Worm (Caenorhabditis elegans) whole organism, L4 larva: Measurements from ENCODE around the gene ghi-1.

Experiments
- D1046.2 ChIP-seq: fragments of 200-800 bp; sonication (Bioruptor generic); IDR thresholded peaks from 2 replicates; pipeline ENCODE4 v1.3.6; 2022; ENCODE audit warnings: missing genetic modification characterization, missing compliant biosample characterization
- F10B5.3 ChIP-seq: sonication (generic microtip); optimal IDR thresholded peaks from 2 replicates; lab custom pipeline; 2016; ENCODE audit warnings: mild to moderate bottlenecking, missing genetic modification characterization, missing compliant biosample characterization
- F26F4.8 ChIP-seq: fragments of 200-800 bp; sonication (Bioruptor generic); conservative IDR thresholded peaks from 2 replicates; pipeline ENCODE4 v1.3.6; 2022; ENCODE audit warnings: missing genetic modification characterization, missing compliant biosample characterization
- F37D6.2 ChIP-seq: sonication (generic microtip); optimal IDR thresholded peaks from 2 replicates; lab custom pipeline; 2016; ENCODE audit warnings: mild to moderate bottlenecking, missing genetic modification characterization, missing compliant biosample characterization
- R02D3.7 ChIP-seq: fragments of 150-350 bp; sonication (generic microtip); optimal IDR thresholded peaks from 3 replicates; lab custom pipeline; 2014; ENCODE audit warnings: missing biosample characterization, missing genetic modification characterization
- Y105C5A.15 ChIP-seq: fragments of 200-800 bp; sonication (Bioruptor generic); IDR thresholded peaks from 2 replicates; pipeline ENCODE4 v1.3.6; 2022; ENCODE audit warnings: missing genetic modification characterization, missing compliant biosample characterization
- Y5F2A.4 ChIP-seq: fragments of 200-800 bp; sonication (Bioruptor generic); optimal IDR thresholded peaks from 2 replicates; lab custom pipeline; 2018; ENCODE audit warnings: mild to moderate bottlenecking, missing genetic modification characterization, missing compliant biosample characterization
- aly-2 ChIP-seq: sonication (generic microtip); optimal IDR thresholded peaks from 2 replicates; lab custom pipeline; 2018; ENCODE audit warnings: missing biosample characterization, missing genetic modification characterization
- ama-1 ChIP-seq: fragments of 150-350 bp; optimal IDR thresholded peaks from 2 replicates; lab custom pipeline; 2014; ENCODE audit warnings: inconsistent platforms, mixed read lengths
- arid-1 ChIP-seq: fragments of 200-800 bp; sonication (Bioruptor generic); conservative IDR thresholded peaks from 2 replicates; pipeline ENCODE4 v1.3.6; 2022; ENCODE audit warnings: missing genetic modification reagents, missing genetic modification characterization, missing compliant biosample characterization
- ceh-28 ChIP-seq: fragments of 150-350 bp; optimal IDR thresholded peaks from 2 replicates; lab custom pipeline; 2014; ENCODE audit warnings: missing biosample characterization, missing genetic modification reagents, missing genetic modification characterization
- ceh-44 ChIP-seq: fragments of 200-800 bp; sonication (Bioruptor generic); IDR thresholded peaks from 2 replicates; pipeline ENCODE4 v1.3.6; 2022; ENCODE audit warnings: missing genetic modification reagents, missing genetic modification characterization, missing compliant biosample characterization
- ceh-62 ChIP-seq: sonication (generic microtip); optimal IDR thresholded peaks from 2 replicates; lab custom pipeline; 2017; ENCODE audit warnings: missing biosample characterization, missing genetic modification characterization
- ceh-82 ChIP-seq: sonication (generic microtip); optimal IDR thresholded peaks from 2 replicates; lab custom pipeline; 2017; ENCODE audit warnings: missing biosample characterization, missing genetic modification characterization
- cey-2 ChIP-seq: sonication (generic microtip); optimal IDR thresholded peaks from 3 replicates; lab custom pipeline; 2017; ENCODE audit warnings: missing genetic modification characterization, mild to moderate bottlenecking, missing compliant biosample characterization, antibody characterized with exemption, borderline replicate concordance; ENCODE audit not compliant: insufficient read depth
- ctbp-1 ChIP-seq: fragments of 200-800 bp; sonication (Bioruptor generic); IDR thresholded peaks from 2 replicates; pipeline ENCODE4 v1.3.6; 2022; ENCODE audit warnings: missing genetic modification reagents, missing genetic modification characterization, missing compliant biosample characterization
- dmd-8 ChIP-seq: fragments of 200-800 bp; sonication (Bioruptor generic); IDR thresholded peaks from 2 replicates; pipeline ENCODE4 v1.3.6; 2022; ENCODE audit warnings: missing genetic modification characterization, missing compliant biosample characterization
- dpl-1 ChIP-seq: fragments of 150-350 bp; optimal IDR thresholded peaks from 2 replicates; lab custom pipeline; 2014; ENCODE audit warnings: missing biosample characterization, missing genetic modification reagents, missing genetic modification characterization
- dve-1 ChIP-seq: sonication (generic microtip); optimal IDR thresholded peaks from 2 replicates; lab custom pipeline; 2017; ENCODE audit warnings: antibody characterized with exemption, mild to moderate bottlenecking, missing genetic modification characterization, missing compliant biosample characterization; ENCODE audit not compliant: insufficient read depth
- egl-43 ChIP-seq: fragments of 200-800 bp; sonication (Bioruptor generic); IDR thresholded peaks from 2 replicates; pipeline ENCODE4 v1.3.6; 2022; ENCODE audit warnings: missing genetic modification reagents, missing genetic modification characterization, missing compliant biosample characterization
- fos-1 ChIP-seq: fragments of 150-350 bp; optimal IDR thresholded peaks from 2 replicates; lab custom pipeline; 2014; ENCODE audit warnings: missing biosample characterization, missing genetic modification characterization
- hif-1 ChIP-seq, 2 experiments: sonication (generic microtip); optimal IDR thresholded peaks; 2 replicates each; lab custom pipeline; 2016 to 2017; ENCODE audit warnings: missing compliant biosample characterization in 2 of 2, missing genetic modification characterization in 2 of 2, missing genetic modification reagents in 2 of 2, missing genotype in 2 of 2, mild to moderate bottlenecking in 1 of 2
- hlh-11 ChIP-seq: fragments of 200-800 bp; sonication (Bioruptor generic); optimal IDR thresholded peaks from 2 replicates; lab custom pipeline; 2018; ENCODE audit warnings: mild to moderate bottlenecking, missing genetic modification characterization, missing compliant biosample characterization
- hlh-30 ChIP-seq: sonication (generic microtip); optimal IDR thresholded peaks from 2 replicates; lab custom pipeline; 2017; ENCODE audit warnings: antibody characterized with exemption, mild to moderate bottlenecking, missing genetic modification characterization, missing compliant biosample characterization; ENCODE audit not compliant: insufficient read depth
- jun-1 ChIP-seq: fragments of 150-350 bp; optimal IDR thresholded peaks from 2 replicates; lab custom pipeline; 2014; ENCODE audit warnings: missing biosample characterization, missing genetic modification reagents, missing genetic modification characterization
- lin-15B ChIP-seq: fragments of 150-350 bp; sonication (generic microtip); optimal IDR thresholded peaks from 3 replicates; lab custom pipeline; 2014; ENCODE audit warnings: missing biosample characterization, missing genetic modification characterization
- lir-3 ChIP-seq: sonication (generic microtip); optimal IDR thresholded peaks from 2 replicates; lab custom pipeline; 2016; ENCODE audit warnings: mild to moderate bottlenecking, missing genetic modification characterization, missing compliant biosample characterization
- madf-5 ChIP-seq, 2 experiments: fragments of 200-800 bp; sonication (Bioruptor generic); IDR thresholded peaks; 2 replicates each; pipeline ENCODE4 v1.3.6; 2022; ENCODE audit warnings: missing compliant biosample characterization in 2 of 2, missing genetic modification characterization in 2 of 2
- madf-9 ChIP-seq: fragments of 200-800 bp; sonication (Bioruptor generic); conservative IDR thresholded peaks from 2 replicates; pipeline ENCODE4 v1.3.6; 2022; ENCODE audit warnings: missing genetic modification reagents, missing genetic modification characterization, missing compliant biosample characterization
- mep-1 ChIP-seq: fragments of 150-350 bp; sonication (generic microtip); optimal IDR thresholded peaks from 3 replicates; lab custom pipeline; 2014; ENCODE audit warnings: missing biosample characterization, missing genetic modification characterization
- mxl-3 ChIP-seq: fragments of 200-800 bp; sonication (Bioruptor generic); optimal IDR thresholded peaks from 2 replicates; lab custom pipeline; 2018; ENCODE audit warnings: mild to moderate bottlenecking, missing genetic modification characterization, missing compliant biosample characterization
- nhr-11 ChIP-seq: fragments of 150-350 bp; optimal IDR thresholded peaks from 2 replicates; lab custom pipeline; 2014; ENCODE audit warnings: missing biosample characterization, missing genetic modification characterization
- nhr-25 ChIP-seq: sonication (generic microtip); optimal IDR thresholded peaks from 2 replicates; lab custom pipeline; 2017; ENCODE audit warnings: missing genetic modification characterization, mild to moderate bottlenecking, missing compliant biosample characterization, antibody characterized with exemption, moderate library complexity, borderline replicate concordance; ENCODE audit not compliant: insufficient read depth
- nhr-28 ChIP-seq: fragments of 150-350 bp; optimal IDR thresholded peaks from 2 replicates; lab custom pipeline; 2014; ENCODE audit warnings: missing biosample characterization, missing genetic modification characterization
- nhr-76 ChIP-seq: fragments of 150-350 bp; optimal IDR thresholded peaks from 2 replicates; lab custom pipeline; 2014; ENCODE audit warnings: missing biosample characterization, missing genetic modification characterization
- nhr-77 ChIP-seq: fragments of 150-350 bp; optimal IDR thresholded peaks from 2 replicates; lab custom pipeline; 2014; ENCODE audit warnings: missing biosample characterization, missing genetic modification characterization
- pha-4 ChIP-seq, 2 experiments: fragments of 150-350 bp in 1 of 2; fragments of 200-800 bp in 1 of 2; sonication (Bioruptor generic) in 1 of 2; IDR thresholded peaks in 1 of 2; optimal IDR thresholded peaks in 1 of 2; 2 replicates each; pipeline versions ENCODE4 v1.3.6 to Lab custom; 2014 to 2022; ENCODE audit warnings: missing genetic modification characterization in 2 of 2, missing genetic modification reagents in 2 of 2, missing biosample characterization in 1 of 2, missing compliant biosample characterization in 1 of 2
- pqm-1 ChIP-seq: sonication (generic microtip); optimal IDR thresholded peaks from 2 replicates; lab custom pipeline; 2017; ENCODE audit warnings: missing biosample characterization, missing genetic modification characterization
- saeg-2 ChIP-seq: fragments of 200-800 bp; sonication (Bioruptor generic); IDR thresholded peaks from 2 replicates; pipeline ENCODE4 v1.3.6; 2022; ENCODE audit warnings: missing genetic modification reagents, missing genetic modification characterization, missing compliant biosample characterization
- set-16 ChIP-seq: fragments of 200-800 bp; sonication (Bioruptor generic); IDR thresholded peaks from 2 replicates; pipeline ENCODE4 v1.3.6; 2022; ENCODE audit warnings: missing genetic modification reagents, missing genetic modification characterization, missing compliant biosample characterization
- tag-97 ChIP-seq: fragments of 200-800 bp; sonication (Bioruptor generic); IDR thresholded peaks from 2 replicates; pipeline ENCODE4 v1.3.6; 2022; ENCODE audit warnings: missing genetic modification characterization, missing compliant biosample characterization
- unc-62 ChIP-seq, 3 experiments: fragments of 150-350 bp in 1 of 3; sonication (generic microtip); optimal IDR thresholded peaks in 2 of 3; peaks in 1 of 3; 1 replicate in 1 of 3; 2 replicates in 2 of 3; lab custom pipeline; 2014 to 2017; ENCODE audit warnings: missing biosample characterization in 3 of 3, missing genetic modification characterization in 3 of 3, missing genetic modification reagents in 3 of 3, missing genotype in 1 of 3
- zfp-3 ChIP-seq: fragments of 200-800 bp; sonication (Bioruptor generic); conservative IDR thresholded peaks from 2 replicates; pipeline ENCODE4 v1.3.6; 2022; ENCODE audit warnings: missing genetic modification reagents, missing genetic modification characterization, missing compliant biosample characterization
- ztf-7 ChIP-seq: fragments of 150-350 bp; optimal IDR thresholded peaks from 2 replicates; lab custom pipeline; 2014; ENCODE audit warnings: missing biosample characterization, missing genetic modification characterization

The ghi-1 gene

DNA sequence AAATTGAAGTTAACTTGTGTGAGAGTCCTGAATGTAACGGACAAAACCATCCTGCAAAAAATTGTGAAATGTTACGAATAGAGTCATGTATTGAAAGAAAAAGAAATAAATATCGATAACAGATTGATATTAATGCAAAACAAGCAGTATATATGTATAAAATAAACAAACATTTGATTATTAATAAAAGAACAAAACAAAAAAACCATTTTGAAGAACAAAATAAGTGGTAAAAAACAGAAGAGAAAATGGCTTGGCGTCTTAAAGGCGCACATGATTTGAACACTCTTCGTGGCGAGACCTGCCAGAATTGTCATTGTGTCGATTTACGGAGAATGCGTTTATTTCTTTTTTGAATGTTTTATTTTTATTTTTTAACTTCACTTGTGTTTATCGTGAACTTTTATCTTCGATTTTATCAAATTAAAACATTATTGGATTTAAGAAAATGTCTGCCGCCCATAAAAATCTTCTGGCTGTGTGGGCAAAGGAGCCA lies 6.2 kb downstream of the ghi-1 start, which contains the start of the genes rad-23 and rpn-12 (continued):
- peak; percentile 39 for TF ChIP-seq nhr-25
- TF ChIP-seq pqm-1 (tag; lab: Kevin White, UChicago), result no peak
- no peak for TF ChIP-seq ctbp-1
- no peak for TF ChIP-seq pha-4 (GFP tag; IDR thresholded peaks at IDR 0.05; lab: Robert Waterston, UW)
- TF ChIP-seq pha-4 (tag; optimal IDR thresholded peaks at IDR 0.05; lab: Kevin White, UChicago), result peak; percentile 75
- no peak for TF ChIP-seq F37D6.2 (tag; lab: Kevin White, UChicago)
- TF ChIP-seq egl-43 (GFP tag; lab: Robert Waterston, UW), result no peak
- no peak for TF ChIP-seq mxl-3
- TF ChIP-seq unc-62 (GFP tag; optimal IDR thresholded peaks at IDR 0.05 in 1 of 2; lab: Kevin White, UChicago), result no peak
- no peak for TF ChIP-seq unc-62 (tag; optimal IDR thresholded peaks at IDR 0.05; lab: Kevin White, UChicago)
- TF ChIP-seq lir-3, result no peak
- peak; percentile 44 for TF ChIP-seq dve-1 (tag; lab: Kevin White, UChicago)
- TF ChIP-seq Y5F2A.4, result no peak
- TF ChIP-seq jun-1 (tag; lab: Kevin White, UChicago), result no peak
- TF ChIP-seq D1046.2 (GFP tag; lab: Robert Waterston, UW), result no peak
- TF ChIP-seq ceh-44, result no peak
- TF ChIP-seq F26F4.8 (GFP tag; lab: Robert Waterston, UW), result no peak
- no peak for TF ChIP-seq ceh-62 (tag; lab: Kevin White, UChicago)
- TF ChIP-seq set-16, result no peak
- no peak for TF ChIP-seq tag-97 (GFP tag; lab: Robert Waterston, UW)
- TF ChIP-seq dpl-1 (GFP tag; lab: Kevin White, UChicago), result peak; percentile 71
- peak; percentile 64 for TF ChIP-seq nhr-77 (tag; lab: Kevin White, UChicago)
- TF ChIP-seq Y105C5A.15 (GFP tag; lab: Robert Waterston, UW), result no peak
- TF ChIP-seq ceh-82 (tag; lab: Kevin White, UChicago), result no peak
- peak; percentile 34 for TF ChIP-seq nhr-28 (tag; lab: Kevin White, UChicago)
- no peak for TF ChIP-seq madf-9 (GFP tag; lab: Robert Waterston, UW)
- TF ChIP-seq R02D3.7 (tag; lab: Kevin White, UChicago), result peak; percentile 81
- peak; percentile 85 for TF ChIP-seq hlh-30 (tag; lab: Kevin White, UChicago)
- TF ChIP-seq mep-1 (tag; lab: Kevin White, UChicago), result no peak
- TF ChIP-seq ama-1 (lab: Kevin White, UChicago), result no peak

DNA sequence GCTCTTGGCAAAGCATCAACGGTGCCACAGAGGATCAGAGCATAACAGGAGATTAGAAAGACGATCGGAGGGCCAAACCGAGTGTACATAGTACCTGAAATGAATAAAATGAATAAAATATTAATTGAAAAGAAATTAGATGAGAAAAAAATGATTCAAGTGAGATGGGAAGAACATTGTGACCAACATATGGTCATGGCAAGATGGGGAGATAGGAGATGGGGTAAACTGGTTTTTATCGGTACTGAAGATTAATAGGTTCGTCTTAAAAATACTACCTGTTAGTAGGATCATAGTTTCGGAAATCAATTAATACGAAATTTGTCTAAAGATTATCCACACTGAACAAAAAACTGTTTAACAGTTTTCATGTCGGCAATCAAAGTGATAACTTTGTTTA lies 10.5 kb downstream of the ghi-1 start, which contains the start of gene nep-1:
TSS of gene nep-1 (minus strand) at position 101 of the 400 bp plus-strand sequence.
- TF ChIP-seq ceh-44 (no peak), saeg-2 (GFP tag; lab: Robert Waterston, UW) (no peak), set-16 (no peak), dmd-8 (no peak), nhr-28 (tag; lab: Kevin White, UChicago) (peak; percentile 3), fos-1 (tag; lab: Kevin White, UChicago) (no peak), F10B5.3 (tag; lab: Kevin White, UChicago) (no peak), zfp-3 (GFP tag; lab: Robert Waterston, UW) (no peak), lin-15B (no peak), hif-1 (tag; optimal IDR thresholded peaks at IDR 0.05; lab: Kevin White, UChicago) (no peak), aly-2 (tag; lab: Kevin White, UChicago) (no peak), D1046.2 (GFP tag; lab: Robert Waterston, UW) (no peak), hlh-11 (peak; percentile 6), lir-3 (no peak), Y5F2A.4 (no peak)
- TF ChIP-seq, all 104 proteins: peak for 2

ce11 chrII:11658854-11659253 lies 12.3 kb downstream of the ghi-1 start:
- no peak for TF ChIP-seq nhr-76
- no peak for TF ChIP-seq ztf-7
- TF ChIP-seq arid-1 (GFP tag; lab: Robert Waterston, UW), result no peak
- TF ChIP-seq ctbp-1, result no peak
- no peak for TF ChIP-seq mxl-3
- no peak for TF ChIP-seq tag-97 (GFP tag; lab: Robert Waterston, UW)
- TF ChIP-seq R02D3.7 (tag; lab: Kevin White, UChicago), result no peak
- no peak for TF ChIP-seq nhr-11 (tag; lab: Kevin White, UChicago)
- no peak for TF ChIP-seq ceh-28 (tag; lab: Kevin White, UChicago)
- no peak for TF ChIP-seq Y5F2A.4
- TF ChIP-seq madf-5 (GFP tag; IDR thresholded peaks at IDR 0.05; lab: Robert Waterston, UW), result no peak
- no peak for TF ChIP-seq pha-4 (GFP tag; IDR thresholded peaks at IDR 0.05; lab: Robert Waterston, UW)
- no peak for TF ChIP-seq pha-4 (tag; optimal IDR thresholded peaks at IDR 0.05; lab: Kevin White, UChicago)
- TF ChIP-seq cey-2, result no peak
